Worm (Caenorhabditis elegans) whole organism, late embryonic: ENCODE results near the gene C14E2.5.

ENCODE experiments used
- C08G9.2 ChIP-seq: sonication (generic microtip); optimal IDR thresholded peaks from 2 replicates; lab custom pipeline; 2016; ENCODE audit warnings: mild to moderate bottlenecking, missing genetic modification characterization, moderate library complexity, missing compliant biosample characterization
- C38D4.7 ChIP-seq: fragments of 200-800 bp; sonication (Bioruptor generic); optimal IDR thresholded peaks from 2 replicates; lab custom pipeline; 2018; ENCODE audit warnings: mild to moderate bottlenecking, missing genetic modification characterization, moderate library complexity, missing compliant biosample characterization
- F13H6.1 ChIP-seq: sonication (generic microtip); optimal IDR thresholded peaks from 2 replicates; lab custom pipeline; 2016; ENCODE audit warnings: missing genetic modification characterization, missing compliant biosample characterization
- K02D7.2 ChIP-seq: sonication (generic microtip); optimal IDR thresholded peaks from 2 replicates; lab custom pipeline; 2017; ENCODE audit warnings: mild to moderate bottlenecking, missing genetic modification characterization, missing compliant biosample characterization
- K09A11.1 ChIP-seq: sonication (generic microtip); optimal IDR thresholded peaks from 2 replicates; lab custom pipeline; 2017; ENCODE audit warnings: antibody characterized with exemption, mild to moderate bottlenecking, missing genetic modification characterization, missing compliant biosample characterization; ENCODE audit not compliant: insufficient read depth
- Y22D7AL.16 ChIP-seq: sonication (generic microtip); optimal IDR thresholded peaks from 2 replicates; lab custom pipeline; 2016; ENCODE audit warnings: missing genetic modification characterization, missing compliant biosample characterization
- ama-1 ChIP-seq: fragments of 150-350 bp; optimal IDR thresholded peaks from 2 replicates; lab custom pipeline; 2014
- ceh-18 ChIP-seq: sonication (generic microtip); optimal IDR thresholded peaks from 2 replicates; lab custom pipeline; 2016; ENCODE audit warnings: missing genetic modification characterization, missing compliant biosample characterization
- ceh-19 ChIP-seq: fragments of 200-800 bp; sonication (Bioruptor generic); optimal IDR thresholded peaks from 2 replicates; lab custom pipeline; 2018; ENCODE audit warnings: mild to moderate bottlenecking, missing genetic modification characterization, missing compliant biosample characterization
- ceh-2 ChIP-seq: sonication (generic microtip); optimal IDR thresholded peaks from 2 replicates; lab custom pipeline; 2016; ENCODE audit warnings: missing genotype, missing genetic modification characterization, missing compliant biosample characterization
- ceh-22 ChIP-seq: sonication (generic microtip); optimal IDR thresholded peaks from 2 replicates; lab custom pipeline; 2017; ENCODE audit warnings: missing biosample characterization, missing genetic modification characterization
- ceh-30 ChIP-seq: fragments of 150-350 bp; optimal IDR thresholded peaks from 2 replicates; lab custom pipeline; 2014; ENCODE audit warnings: missing biosample characterization, missing genetic modification characterization
- ceh-31 ChIP-seq: sonication (generic microtip); optimal IDR thresholded peaks from 2 replicates; lab custom pipeline; 2016; ENCODE audit warnings: missing genetic modification characterization, missing compliant biosample characterization
- ceh-34 ChIP-seq: sonication (generic microtip); optimal IDR thresholded peaks from 2 replicates; lab custom pipeline; 2016; ENCODE audit warnings: mild to moderate bottlenecking, missing genetic modification characterization, missing compliant biosample characterization
- ceh-45 ChIP-seq: fragments of 200-800 bp; sonication (Bioruptor generic); IDR thresholded peaks from 2 replicates; pipeline ENCODE4 v1.3.6; 2022; ENCODE audit warnings: missing genetic modification reagents, missing genetic modification characterization, missing compliant biosample characterization
- ceh-48 ChIP-seq: sonication (generic microtip); optimal IDR thresholded peaks from 2 replicates; lab custom pipeline; 2016; ENCODE audit warnings: missing genetic modification characterization, inconsistent platforms, missing compliant biosample characterization
- ceh-6 ChIP-seq: fragments of 200-800 bp; sonication (Bioruptor generic); optimal IDR thresholded peaks from 2 replicates; lab custom pipeline; 2018; ENCODE audit warnings: mild to moderate bottlenecking, missing genetic modification characterization, missing compliant biosample characterization
- ceh-9 ChIP-seq: sonication (generic microtip); optimal IDR thresholded peaks from 2 replicates; lab custom pipeline; 2016; ENCODE audit warnings: mild to moderate bottlenecking, missing genetic modification characterization, inconsistent platforms, missing compliant biosample characterization
- che-1 ChIP-seq: sonication (generic microtip); optimal IDR thresholded peaks from 2 replicates; lab custom pipeline; 2016; ENCODE audit warnings: mild to moderate bottlenecking, missing genetic modification characterization, missing compliant biosample characterization
- dmd-4 ChIP-seq: sonication (generic microtip); optimal IDR thresholded peaks from 2 replicates; lab custom pipeline; 2016; ENCODE audit warnings: borderline replicate concordance, missing genetic modification characterization, missing compliant biosample characterization
- elt-2 ChIP-seq: sonication (generic microtip); optimal IDR thresholded peaks from 2 replicates; lab custom pipeline; 2016; ENCODE audit warnings: missing genetic modification reagents, missing genetic modification characterization, missing compliant biosample characterization
- elt-4 ChIP-seq: sonication (generic microtip); optimal IDR thresholded peaks from 2 replicates; lab custom pipeline; 2016; ENCODE audit warnings: missing genetic modification characterization, missing compliant biosample characterization
- ets-4 ChIP-seq: sonication (generic microtip); optimal IDR thresholded peaks from 2 replicates; lab custom pipeline; 2016; ENCODE audit warnings: missing genetic modification characterization, missing compliant biosample characterization
- gmeb-2 ChIP-seq: sonication (generic microtip); optimal IDR thresholded peaks from 2 replicates; lab custom pipeline; 2016; ENCODE audit warnings: missing genetic modification characterization, inconsistent platforms, missing compliant biosample characterization
- hlh-15 ChIP-seq: sonication (generic microtip); optimal IDR thresholded peaks from 2 replicates; lab custom pipeline; 2016; ENCODE audit warnings: missing genetic modification characterization, missing compliant biosample characterization
- hlh-6 ChIP-seq: sonication (generic microtip); optimal IDR thresholded peaks from 2 replicates; lab custom pipeline; 2016; ENCODE audit warnings: missing genotype, missing genetic modification characterization, missing compliant biosample characterization
- lim-6 ChIP-seq: sonication (generic microtip); optimal IDR thresholded peaks from 2 replicates; lab custom pipeline; 2016; ENCODE audit warnings: missing genetic modification characterization, missing compliant biosample characterization
- lin-11 ChIP-seq: fragments of 200-800 bp; sonication (Bioruptor generic); optimal IDR thresholded peaks from 2 replicates; lab custom pipeline; 2018; ENCODE audit warnings: mild to moderate bottlenecking, missing genetic modification characterization, missing compliant biosample characterization
- madf-2 ChIP-seq: sonication (generic microtip); optimal IDR thresholded peaks from 2 replicates; lab custom pipeline; 2017; ENCODE audit warnings: missing genetic modification characterization, missing compliant biosample characterization
- mec-3 ChIP-seq: sonication (generic microtip); optimal IDR thresholded peaks from 2 replicates; lab custom pipeline; 2016; ENCODE audit warnings: borderline replicate concordance, missing genetic modification characterization, missing compliant biosample characterization
- nfya-1 ChIP-seq: sonication (generic microtip); optimal IDR thresholded peaks from 2 replicates; lab custom pipeline; 2017; ENCODE audit warnings: missing genetic modification characterization, mild to moderate bottlenecking, missing compliant biosample characterization, antibody characterized with exemption, moderate library complexity
- nhr-232 ChIP-seq: sonication (generic microtip); optimal IDR thresholded peaks from 2 replicates; lab custom pipeline; 2016; ENCODE audit warnings: missing genetic modification characterization, missing compliant biosample characterization
- npax-4 ChIP-seq: sonication (generic microtip); optimal IDR thresholded peaks from 2 replicates; lab custom pipeline; 2016; ENCODE audit warnings: missing genetic modification characterization, missing compliant biosample characterization
- odd-2 ChIP-seq: sonication (generic microtip); optimal IDR thresholded peaks from 2 replicates; lab custom pipeline; 2017; ENCODE audit warnings: antibody characterized with exemption, mild to moderate bottlenecking, missing genetic modification characterization, missing compliant biosample characterization
- pag-3 ChIP-seq: sonication (generic microtip); optimal IDR thresholded peaks from 2 replicates; lab custom pipeline; 2016; ENCODE audit warnings: missing compliant biosample characterization, missing genetic modification characterization, borderline replicate concordance
- pha-2 ChIP-seq: sonication (generic microtip); optimal IDR thresholded peaks from 2 replicates; lab custom pipeline; 2017; ENCODE audit warnings: mild to moderate bottlenecking, missing genetic modification characterization, missing compliant biosample characterization
- pqm-1 ChIP-seq: sonication (generic microtip); optimal IDR thresholded peaks from 2 replicates; lab custom pipeline; 2016; ENCODE audit warnings: missing genetic modification characterization, missing compliant biosample characterization
- rnt-1 ChIP-seq: sonication (generic microtip); optimal IDR thresholded peaks from 2 replicates; lab custom pipeline; 2016; ENCODE audit warnings: missing genetic modification characterization, missing compliant biosample characterization
- sdc-2 ChIP-seq: sonication (generic microtip); optimal IDR thresholded peaks from 2 replicates; lab custom pipeline; 2016; ENCODE audit warnings: missing genotype, missing genetic modification characterization, missing compliant biosample characterization
- sox-4 ChIP-seq: sonication (generic microtip); optimal IDR thresholded peaks from 2 replicates; lab custom pipeline; 2017; ENCODE audit warnings: mild to moderate bottlenecking, missing genetic modification characterization, inconsistent platforms, missing compliant biosample characterization
- tbx-2 ChIP-seq: sonication (generic microtip); optimal IDR thresholded peaks from 2 replicates; lab custom pipeline; 2016; ENCODE audit warnings: missing genetic modification characterization, missing compliant biosample characterization
- tbx-7 ChIP-seq: sonication (generic microtip); optimal IDR thresholded peaks from 2 replicates; lab custom pipeline; 2016; ENCODE audit warnings: missing genotype, missing genetic modification characterization, missing compliant biosample characterization
- ttx-3 ChIP-seq: sonication (generic microtip); optimal IDR thresholded peaks from 2 replicates; lab custom pipeline; 2016; ENCODE audit warnings: missing genetic modification reagents, missing genetic modification characterization, missing compliant biosample characterization
- unc-42 ChIP-seq: sonication (generic microtip); optimal IDR thresholded peaks from 2 replicates; lab custom pipeline; 2016; ENCODE audit warnings: missing genotype, missing genetic modification characterization, missing compliant biosample characterization
- unc-55 ChIP-seq: sonication (generic microtip); optimal IDR thresholded peaks from 2 replicates; lab custom pipeline; 2017; ENCODE audit warnings: missing biosample characterization, missing genetic modification reagents, missing genetic modification characterization
- zip-5 ChIP-seq: sonication (generic microtip); optimal IDR thresholded peaks from 2 replicates; lab custom pipeline; 2016; ENCODE audit warnings: missing genetic modification characterization, missing compliant biosample characterization
- ztf-16 ChIP-seq: sonication (generic microtip); optimal IDR thresholded peaks from 2 replicates; lab custom pipeline; 2017; ENCODE audit warnings: missing genetic modification characterization, missing compliant biosample characterization

The C14E2.5 gene

DNA sequence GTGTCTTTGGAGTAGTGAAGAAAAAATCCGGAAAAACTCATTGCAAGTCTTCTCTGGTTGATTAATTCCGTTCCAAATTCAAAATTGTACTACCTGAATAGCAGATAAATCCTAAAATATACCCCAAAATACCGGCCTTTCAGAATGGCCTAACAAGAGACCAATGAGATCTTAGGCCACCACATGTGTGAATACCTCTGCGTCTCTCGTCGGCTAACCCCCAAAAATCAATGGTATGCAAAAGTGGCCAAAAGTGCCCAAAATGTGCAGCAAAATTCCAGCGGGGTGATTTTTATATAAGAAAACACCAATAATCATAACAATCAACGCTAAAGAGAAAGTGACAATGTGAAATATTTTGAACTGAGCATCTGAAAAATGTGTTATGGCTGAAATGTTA is 28.5 kb upstream of the C14E2.5 start, which contains the start of gene T26C11.9:
Gene T26C11.9, minus strand, starts transcription at position 254 of the 400 bp plus-strand sequence.
- no peak for TF ChIP-seq madf-2 (tag; lab: Kevin White, UChicago)
- TF ChIP-seq che-1 (tag; lab: Kevin White, UChicago) = no peak
- TF ChIP-seq pqm-1 = no peak
- TF ChIP-seq gmeb-2 (tag; lab: Kevin White, UChicago) = no peak
- no peak for TF ChIP-seq dmd-4 (tag; lab: Kevin White, UChicago)
- TF ChIP-seq ets-4 = peak; percentile 56
- no peak for TF ChIP-seq unc-55 (GFP tag; lab: Kevin White, UChicago)
- TF ChIP-seq pha-2 (tag; lab: Kevin White, UChicago) = no peak
- peak; percentile 38 for TF ChIP-seq tbx-7 (tag; lab: Kevin White, UChicago)
- TF ChIP-seq Y22D7AL.16 (tag; lab: Kevin White, UChicago) = no peak
- no peak for TF ChIP-seq ttx-3 (tag; lab: Kevin White, UChicago)
- TF ChIP-seq tbx-2 (tag; lab: Kevin White, UChicago) = peak; percentile 40
- no peak for TF ChIP-seq nhr-232 (tag; lab: Kevin White, UChicago)
- TF ChIP-seq ama-1 = no peak
- no peak for TF ChIP-seq hlh-15 (tag; lab: Kevin White, UChicago)
- TF ChIP-seq ztf-16 = no peak
- TF ChIP-seq pag-3 (tag; lab: Kevin White, UChicago) = no peak
- TF ChIP-seq ceh-48 (tag; lab: Kevin White, UChicago) = peak; percentile 59
- TF ChIP-seq C08G9.2 (tag; lab: Kevin White, UChicago) = peak; percentile 75
- TF ChIP-seq zip-5 (tag; lab: Kevin White, UChicago) = peak; percentile 6
- peak; percentile 73 for TF ChIP-seq sdc-2 (tag; lab: Kevin White, UChicago)
- TF ChIP-seq elt-2 = peak; percentile 5
- no peak for TF ChIP-seq ceh-34 (tag; lab: Kevin White, UChicago)
- peak; percentile 72 for TF ChIP-seq ceh-31 (tag; lab: Kevin White, UChicago)
- TF ChIP-seq F13H6.1 = no peak
- no peak for TF ChIP-seq unc-42
- TF ChIP-seq lin-11 = no peak
- TF ChIP-seq mec-3 (tag; lab: Kevin White, UChicago) = no peak
- TF ChIP-seq ceh-9 = no peak
- no peak for TF ChIP-seq sox-4 (tag; lab: Kevin White, UChicago)
- no peak for TF ChIP-seq ceh-18
- peak; percentile 48 for TF ChIP-seq ceh-2 (tag; lab: Kevin White, UChicago)
- no peak for TF ChIP-seq elt-4 (tag; lab: Kevin White, UChicago)
- peak; percentile 15 for TF ChIP-seq rnt-1 (tag; lab: Kevin White, UChicago)
- TF ChIP-seq npax-4 (tag; lab: Kevin White, UChicago) = no peak
- TF ChIP-seq ceh-45 (GFP tag; lab: Robert Waterston, UW) = no peak
- no peak for TF ChIP-seq hlh-6 (tag; lab: Kevin White, UChicago)
- no peak for TF ChIP-seq K02D7.2 (tag; lab: Kevin White, UChicago)
- no peak for TF ChIP-seq nfya-1 (tag; lab: Kevin White, UChicago)
- TF ChIP-seq odd-2 (tag; lab: Kevin White, UChicago) = no peak

ce11 chrX:1852636-1853035 is 27.5 kb upstream of the C14E2.5 start, which contains the start of gene ceh-21:
Gene ceh-21 (minus strand): TSS chrX:1852736.
- no peak for TF ChIP-seq K09A11.1 (tag; lab: Kevin White, UChicago)
- TF ChIP-seq nfya-1 (tag; lab: Kevin White, UChicago) = no peak
- no peak for TF ChIP-seq ceh-48 (tag; lab: Kevin White, UChicago)
- no peak for TF ChIP-seq hlh-15 (tag; lab: Kevin White, UChicago)
- TF ChIP-seq unc-55 (GFP tag; lab: Kevin White, UChicago) = no peak
- no peak for TF ChIP-seq rnt-1 (tag; lab: Kevin White, UChicago)
- TF ChIP-seq ceh-22 (tag; lab: Kevin White, UChicago) = no peak
- TF ChIP-seq lin-11 = no peak
- no peak for TF ChIP-seq C38D4.7 (GFP tag; lab: Kevin White, UChicago)
- no peak for TF ChIP-seq lim-6 (tag; lab: Kevin White, UChicago)
- TF ChIP-seq npax-4 (tag; lab: Kevin White, UChicago) = no peak
- TF ChIP-seq ceh-30 (tag; lab: Kevin White, UChicago) = no peak
- TF ChIP-seq gmeb-2 (tag; lab: Kevin White, UChicago) = no peak
- no peak for TF ChIP-seq ceh-6 (GFP tag; lab: Kevin White, UChicago)
- TF ChIP-seq ceh-19 (GFP tag; lab: Kevin White, UChicago) = no peak
